Worm (Caenorhabditis elegans) whole organism, midembryonic: Measurements from ENCODE around the gene C06C6.8.

Experiments used
- T22C8.4 ChIP-seq: fragments of 200-800 bp; sonication (Bioruptor generic); IDR thresholded peaks from 2 replicates; pipeline ENCODE4 v1.3.6; 2022; ENCODE audit warnings: missing genetic modification characterization, missing compliant biosample characterization
- cog-1 ChIP-seq: sonication (generic microtip); optimal IDR thresholded peaks from 2 replicates; lab custom pipeline; 2016; ENCODE audit warnings: missing genetic modification characterization, missing compliant biosample characterization
- flt-1 ChIP-seq: fragments of 200-800 bp; sonication (Bioruptor generic); IDR thresholded peaks from 2 replicates; pipeline ENCODE4 v1.3.6; 2022; ENCODE audit warnings: missing genetic modification characterization, missing compliant biosample characterization
- klf-2 ChIP-seq: fragments of 200-800 bp; sonication (Bioruptor generic); conservative IDR thresholded peaks from 2 replicates; pipeline ENCODE4 v1.3.6; 2022; ENCODE audit warnings: missing genetic modification reagents, missing genetic modification characterization, missing compliant biosample characterization
- med-1 ChIP-seq: sonication (generic microtip); optimal IDR thresholded peaks from 2 replicates; lab custom pipeline; 2017; ENCODE audit warnings: missing genetic modification characterization, mild to moderate bottlenecking, missing compliant biosample characterization, antibody characterized with exemption, missing genetic modification reagents; ENCODE audit not compliant: insufficient read depth
- ref-1 ChIP-seq: fragments of 200-800 bp; sonication (Bioruptor generic); conservative IDR thresholded peaks from 2 replicates; pipeline ENCODE4 v1.3.6; 2022; ENCODE audit warnings: missing genetic modification reagents, missing genetic modification characterization, missing compliant biosample characterization
- tab-1 ChIP-seq: fragments of 200-800 bp; sonication (Bioruptor generic); IDR thresholded peaks from 2 replicates; pipeline ENCODE4 v1.3.6; 2022; ENCODE audit warnings: missing genetic modification characterization, missing compliant biosample characterization
- ztf-23 ChIP-seq: fragments of 200-800 bp; sonication (Bioruptor generic); IDR thresholded peaks from 2 replicates; pipeline ENCODE4 v1.3.6; 2022; ENCODE audit warnings: missing genetic modification reagents, missing genetic modification characterization, missing compliant biosample characterization
- ztf-29 ChIP-seq: fragments of 200-800 bp; sonication (Bioruptor generic); IDR thresholded peaks from 2 replicates; pipeline ENCODE4 v1.3.6; 2022; ENCODE audit warnings: missing genetic modification reagents, missing genetic modification characterization, missing compliant biosample characterization

C06C6.8 gene

ce11 chrV:15996655-15997186 is at the start of gene C06C6.8, which contains the start of gene C06C6.9:
Gene C06C6.8, plus strand, starts transcription at chrV:15997136.
Gene C06C6.9, minus strand, starts transcription at chrV:15996755.
- TF ChIP-seq ztf-23 (GFP tag; lab: Robert Waterston, UW): no peak
- TF ChIP-seq flt-1 (GFP tag; lab: Robert Waterston, UW): no peak
- no peak for TF ChIP-seq ref-1 (GFP tag; lab: Robert Waterston, UW)
- no peak for TF ChIP-seq tab-1
- no peak for TF ChIP-seq cog-1 (tag; lab: Kevin White, UChicago)
- no peak for TF ChIP-seq med-1 (GFP tag; lab: Kevin White, UChicago)
- TF ChIP-seq ztf-29 (GFP tag; lab: Robert Waterston, UW): no peak

ce11 chrV:15950903-15951302 is 46.0 kb upstream of the C06C6.8 start, which contains the start of gene srw-59:
Gene srw-59, minus strand, starts transcription at chrV:15951003.
- no peak for TF ChIP-seq ztf-29 (GFP tag; lab: Robert Waterston, UW)
- TF ChIP-seq flt-1 (GFP tag; lab: Robert Waterston, UW): no peak
- no peak for TF ChIP-seq tab-1
- no peak for TF ChIP-seq klf-2 (GFP tag; lab: Robert Waterston, UW)
- TF ChIP-seq ref-1 (GFP tag; lab: Robert Waterston, UW): no peak
- no peak for TF ChIP-seq med-1 (GFP tag; lab: Kevin White, UChicago)
- no peak for TF ChIP-seq cog-1 (tag; lab: Kevin White, UChicago)

ce11 chrV:15952762-15953161 is 44.2 kb upstream of the C06C6.8 start, which contains the start of gene srw-56:
Gene srw-56, minus strand, starts transcription at chrV:15952862.
- TF ChIP-seq tab-1 (no peak), flt-1 (GFP tag; lab: Robert Waterston, UW) (no peak), cog-1 (tag; lab: Kevin White, UChicago) (no peak), ztf-29 (GFP tag; lab: Robert Waterston, UW) (no peak), klf-2 (GFP tag; lab: Robert Waterston, UW) (no peak), ref-1 (GFP tag; lab: Robert Waterston, UW) (no peak), med-1 (GFP tag; lab: Kevin White, UChicago) (no peak), ztf-23 (GFP tag; lab: Robert Waterston, UW) (no peak), T22C8.4 (GFP tag; lab: Robert Waterston, UW) (no peak)

- TF ChIP-seq tab-1 (no peak), klf-2 (GFP tag; lab: Robert Waterston, UW) (no peak), flt-1 (GFP tag; lab: Robert Waterston, UW) (no peak), ref-1 (GFP tag; lab: Robert Waterston, UW) (no peak), cog-1 (tag; lab: Kevin White, UChicago) (no peak), med-1 (GFP tag; lab: Kevin White, UChicago) (no peak), ztf-23 (GFP tag; lab: Robert Waterston, UW) (no peak), T22C8.4 (GFP tag; lab: Robert Waterston, UW) (no peak), ztf-29 (GFP tag; lab: Robert Waterston, UW) (no peak)
Observed at ce11 chrV:15954932-15955331, 42.0 kb upstream of the C06C6.8 start, which contains the start of gene srw-57. Gene srw-57, minus strand, starts transcription at chrV:15955032.

ce11 chrV:15955497-15955896 is 41.4 kb upstream of the C06C6.8 start, which contains the start of gene srh-186:
Gene srh-186, plus strand, starts transcription at chrV:15955797.
- no peak for TF ChIP-seq tab-1
- TF ChIP-seq ref-1 (GFP tag; lab: Robert Waterston, UW): no peak
- no peak for TF ChIP-seq ztf-23 (GFP tag; lab: Robert Waterston, UW)
- TF ChIP-seq flt-1 (GFP tag; lab: Robert Waterston, UW): no peak
- no peak for TF ChIP-seq cog-1 (tag; lab: Kevin White, UChicago)

- no peak for TF ChIP-seq cog-1 (tag; lab: Kevin White, UChicago)
- no peak for TF ChIP-seq tab-1
- TF ChIP-seq ref-1 (GFP tag; lab: Robert Waterston, UW): no peak
- no peak for TF ChIP-seq klf-2 (GFP tag; lab: Robert Waterston, UW)
- TF ChIP-seq T22C8.4 (GFP tag; lab: Robert Waterston, UW): no peak
- TF ChIP-seq ztf-23 (GFP tag; lab: Robert Waterston, UW): no peak
- no peak for TF ChIP-seq flt-1 (GFP tag; lab: Robert Waterston, UW)
- no peak for TF ChIP-seq ztf-29 (GFP tag; lab: Robert Waterston, UW)
- no peak for TF ChIP-seq med-1 (GFP tag; lab: Kevin White, UChicago)
Observed at ce11 chrV:15957098-15957497, 39.8 kb upstream of the C06C6.8 start, which contains the start of gene F36G9.3. Gene F36G9.3, plus strand, starts transcription at chrV:15957398.

ce11 chrV:15959456-15959855 is 37.5 kb upstream of the C06C6.8 start:
- TF ChIP-seq klf-2 (GFP tag; lab: Robert Waterston, UW) (no peak), flt-1 (GFP tag; lab: Robert Waterston, UW) (no peak)

- TF ChIP-seq klf-2 (GFP tag; lab: Robert Waterston, UW) (no peak), ztf-29 (GFP tag; lab: Robert Waterston, UW) (no peak), cog-1 (tag; lab: Kevin White, UChicago) (no peak), T22C8.4 (GFP tag; lab: Robert Waterston, UW) (no peak), ref-1 (GFP tag; lab: Robert Waterston, UW) (no peak), flt-1 (GFP tag; lab: Robert Waterston, UW) (no peak), med-1 (GFP tag; lab: Kevin White, UChicago) (no peak), tab-1 (no peak), ztf-23 (GFP tag; lab: Robert Waterston, UW) (no peak)
Observed at ce11 chrV:15965114-15965513, 31.8 kb upstream of the C06C6.8 start, which contains the start of gene sri-2. Gene sri-2, minus strand, starts transcription at chrV:15965214.

ce11 chrV:15967542-15967941 is 29.4 kb upstream of the C06C6.8 start, which contains the start of gene sri-1:
Gene sri-1, minus strand, starts transcription at chrV:15967642.
- TF ChIP-seq cog-1 (tag; lab: Kevin White, UChicago) (no peak), ztf-29 (GFP tag; lab: Robert Waterston, UW) (no peak)
